Fruit fly (Drosophila melanogaster) Kc167 (cell line): ENCODE results near the gene CG33769.

ENCODE experiments used
- Sin3A ChIP-seq: fragments of >200 bp; optimal IDR thresholded peaks from 2 replicates; lab custom pipeline; 2018; ENCODE audit warnings: missing external identifiers
- h ChIP-seq: fragments of >200 bp; optimal IDR thresholded peaks from 3 replicates; lab custom pipeline; 2018; ENCODE audit warnings: missing external identifiers
- insv ChIP-seq: fragments of >200 bp; optimal IDR thresholded peaks from 3 replicates; lab custom pipeline; 2018; ENCODE audit warnings: missing external identifiers
- psq ChIP-seq: fragments of >200 bp; optimal IDR thresholded peaks from 2 replicates; lab custom pipeline; 2017; ENCODE audit warnings: missing external identifiers

DNA sequence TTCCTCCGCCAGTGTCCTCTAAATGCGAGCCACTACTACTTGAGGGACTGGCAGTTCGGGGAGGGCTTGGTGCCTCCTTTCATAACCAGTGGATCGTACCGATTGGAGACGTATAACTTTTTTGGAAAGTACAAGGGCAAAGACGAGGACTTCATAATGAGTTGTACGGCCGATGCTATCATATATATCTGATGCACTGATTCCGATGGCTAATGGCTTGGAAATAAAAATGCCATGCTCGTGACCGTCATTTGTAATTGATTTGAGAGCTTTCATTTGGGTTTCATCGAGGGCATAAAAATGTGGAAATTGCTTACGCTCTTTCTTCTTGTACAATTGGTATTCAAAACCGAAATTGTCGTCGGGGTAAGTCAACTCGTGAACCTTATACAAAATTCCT is 1.4 kb downstream of the CG33769 start, which contains the start of gene CG33771:
- TF ChIP-seq h (lab: Kevin White, UChicago) (no peak), psq (lab: Kevin White, UChicago) (no peak), insv (lab: Kevin White, UChicago) (no peak), Sin3A (lab: Kevin White, UChicago) (no peak)
